Worm (Caenorhabditis elegans): ENCODE measurements around the gene emb-27.
A peak's percentile ranks its signal among the peaks of the same experiment; 100 is the strongest.

Gene emb-27

DNA sequence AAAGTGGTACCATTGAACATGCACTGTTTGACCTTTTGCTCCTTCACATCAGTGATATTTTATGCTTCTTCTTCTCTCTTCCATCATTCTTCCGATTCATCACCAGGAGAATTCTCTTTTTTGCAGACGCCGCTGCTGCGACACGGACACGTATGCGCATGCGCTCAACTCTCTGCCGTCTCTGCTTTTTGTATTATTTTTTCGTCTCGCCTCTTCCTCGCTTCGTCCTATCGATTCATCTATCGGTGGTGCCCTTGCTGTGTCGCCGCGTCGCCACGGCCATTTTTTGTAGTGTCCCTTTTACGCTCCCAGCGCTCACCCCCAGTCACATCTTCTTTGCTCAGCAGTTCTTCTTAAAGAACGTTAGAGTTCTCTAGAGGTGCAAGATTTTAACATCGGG, 35.8 kb downstream of the emb-27 start:
- peak; percentile 7 for TF ChIP-seq lsy-12 (tag; optimal IDR thresholded peaks at IDR 0.05)
- peak; percentile 31 for TF ChIP-seq unc-62 (GFP tag; optimal IDR thresholded peaks at IDR 0.05)
- TF ChIP-seq zag-1 (tag; optimal IDR thresholded peaks at IDR 0.05), result no peak
- peak; percentile 14 for TF ChIP-seq pha-4 (tag; optimal IDR thresholded peaks at IDR 0.05)
- TF ChIP-seq ceh-28 (tag; optimal IDR thresholded peaks at IDR 0.05), result peak; percentile 61
- no peak for TF ChIP-seq egl-5 (tag; optimal IDR thresholded peaks at IDR 0.05)
- peak; percentile 31 for TF ChIP-seq elt-2 (tag; optimal IDR thresholded peaks at IDR 0.05)
- TF ChIP-seq snpc-4 (tag; optimal IDR thresholded peaks at IDR 0.05), result peak; percentile 63
- peak; percentile 83 for TF ChIP-seq nfya-1 (tag; optimal IDR thresholded peaks at IDR 0.05; ENCODE audit: insufficient read depth)
- peak; percentile 30 for TF ChIP-seq fkh-10 (GFP tag; optimal IDR thresholded peaks at IDR 0.05)
- TF ChIP-seq lin-15B (tag; optimal IDR thresholded peaks at IDR 0.05), result peak; percentile 20
- peak; percentile 9 for TF ChIP-seq mdl-1 (tag; optimal IDR thresholded peaks at IDR 0.05)
- no peak for TF ChIP-seq ceh-9 (tag; optimal IDR thresholded peaks at IDR 0.05)
- TF ChIP-seq lin-39 (tag; optimal IDR thresholded peaks at IDR 0.05), result peak; percentile 88
- TF ChIP-seq ama-1 (optimal IDR thresholded peaks at IDR 0.05), result peak; percentile 13
- no peak for TF ChIP-seq eor-1 (tag; optimal IDR thresholded peaks at IDR 0.05)
- TF ChIP-seq mml-1 (tag; optimal IDR thresholded peaks at IDR 0.05), result no peak
- TF ChIP-seq fos-1 (tag; optimal IDR thresholded peaks at IDR 0.05), result no peak
- no peak for TF ChIP-seq nhr-77 (tag; optimal IDR thresholded peaks at IDR 0.05)

- TF ChIP-seq elt-2 (tag; optimal IDR thresholded peaks at IDR 0.05) (no peak), pha-4 (tag; optimal IDR thresholded peaks at IDR 0.05) (peak; percentile 54)
Measured at ce11 chrII:8125439-8125838, 36.5 kb downstream of the emb-27 start.

DNA sequence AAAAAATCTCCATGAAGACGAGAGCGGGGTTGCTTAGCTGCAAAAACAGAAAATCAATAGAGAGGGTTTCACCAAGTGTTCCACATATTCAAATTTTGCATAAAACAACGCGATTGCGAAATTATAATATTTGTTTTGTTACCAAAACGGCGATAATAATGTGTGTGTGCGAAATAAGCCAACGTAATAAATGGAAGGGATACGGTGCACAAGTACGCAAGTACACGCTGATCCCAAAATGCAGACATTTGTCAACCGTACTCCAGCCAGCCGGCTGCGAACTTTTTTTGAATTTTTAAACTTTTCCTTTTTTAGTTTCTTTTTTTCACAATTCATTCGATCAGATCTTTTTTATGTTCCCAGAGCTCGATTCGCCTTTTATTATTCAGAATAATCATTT, 37.1 kb downstream of the emb-27 start, which contains the start of gene ire-1:
TSS of gene ire-1 (minus strand) at position 44 of the 400 bp plus-strand sequence.
- TF ChIP-seq snpc-4 (tag; optimal IDR thresholded peaks at IDR 0.05) (peak; percentile 60), ama-1 (optimal IDR thresholded peaks at IDR 0.05) (peak; percentile 54), elt-3 (tag; optimal IDR thresholded peaks at IDR 0.05) (no peak), skn-1 (tag; optimal IDR thresholded peaks at IDR 0.05) (peak; percentile 42), pha-4 (tag; optimal IDR thresholded peaks at IDR 0.05) (peak; percentile 93), zag-1 (tag; optimal IDR thresholded peaks at IDR 0.05) (no peak), nhr-77 (tag; optimal IDR thresholded peaks at IDR 0.05) (no peak), ceh-28 (tag; optimal IDR thresholded peaks at IDR 0.05) (no peak), nhr-25 (tag; optimal IDR thresholded peaks at IDR 0.05) (peak; percentile 29), egl-5 (tag; optimal IDR thresholded peaks at IDR 0.05) (peak; percentile 8), fos-1 (tag; optimal IDR thresholded peaks at IDR 0.05) (no peak), hmg-11 (tag; optimal IDR thresholded peaks at IDR 0.05) (peak; percentile 68), sea-2 (GFP tag; optimal IDR thresholded peaks at IDR 0.05) (no peak), lin-15B (tag; optimal IDR thresholded peaks at IDR 0.05) (peak; percentile 71), elt-2 (tag; optimal IDR thresholded peaks at IDR 0.05) (peak; percentile 48), nhr-11 (tag; optimal IDR thresholded peaks at IDR 0.05) (no peak), nhr-23 (tag; optimal IDR thresholded peaks at IDR 0.05) (peak; percentile 59), jun-1 (tag; optimal IDR thresholded peaks at IDR 0.05) (no peak), fkh-10 (GFP tag; optimal IDR thresholded peaks at IDR 0.05) (no peak), lsy-12 (tag; optimal IDR thresholded peaks at IDR 0.05) (peak; percentile 1), nhr-12 (tag; optimal IDR thresholded peaks at IDR 0.05) (no peak), nhr-237 (tag; optimal IDR thresholded peaks at IDR 0.05) (no peak), ceh-9 (tag; optimal IDR thresholded peaks at IDR 0.05) (no peak), ceh-82 (tag; optimal IDR thresholded peaks at IDR 0.05) (no peak), nhr-43 (tag; optimal IDR thresholded peaks at IDR 0.05; ENCODE audit: poor library complexity, severe bottlenecking) (peak; percentile 46), unc-39 (tag; optimal IDR thresholded peaks at IDR 0.05) (no peak), eor-1 (tag; optimal IDR thresholded peaks at IDR 0.05) (no peak), aly-2 (tag; optimal IDR thresholded peaks at IDR 0.05) (no peak), daf-12 (tag; optimal IDR thresholded peaks at IDR 0.05) (no peak), mdl-1 (tag; optimal IDR thresholded peaks at IDR 0.05) (no peak), egl-27 (tag; optimal IDR thresholded peaks at IDR 0.05) (no peak), tbx-2 (tag; optimal IDR thresholded peaks at IDR 0.05) (no peak), fkh-2 (tag; optimal IDR thresholded peaks at IDR 0.05) (no peak), ztf-4 (tag; optimal IDR thresholded peaks at IDR 0.05) (no peak), ztf-11 (tag; optimal IDR thresholded peaks at IDR 0.05) (no peak), nfya-1 (tag; optimal IDR thresholded peaks at IDR 0.05; ENCODE audit: insufficient read depth) (peak; percentile 96), mml-1 (tag; optimal IDR thresholded peaks at IDR 0.05) (no peak), R02D3.7 (tag; optimal IDR thresholded peaks at IDR 0.05) (no peak), nhr-76 (tag; optimal IDR thresholded peaks at IDR 0.05) (no peak), ZK546.5 (tag; optimal IDR thresholded peaks at IDR 0.05) (no peak), elt-1 (tag; optimal IDR thresholded peaks at IDR 0.05) (no peak), unc-62 (GFP tag; optimal IDR thresholded peaks at IDR 0.05) (no peak), pqm-1 (tag; optimal IDR thresholded peaks at IDR 0.05) (peak; percentile 31), ceh-16 (tag; optimal IDR thresholded peaks at IDR 0.05) (no peak), nhr-67 (tag; optimal IDR thresholded peaks at IDR 0.05) (no peak), nhr-28 (tag; optimal IDR thresholded peaks at IDR 0.05) (no peak), lin-39 (tag; optimal IDR thresholded peaks at IDR 0.05) (peak; percentile 21)
